Fruit fly (Drosophila melanogaster) whole organism, embryonic: ENCODE measurements around the gene Nsf2.
A peak's percentile ranks its signal among the peaks of the same experiment; 100 is the strongest.

Experiments
- B-H2 ChIP-seq: fragments of 200-800 bp; sonication (Bioruptor generic); optimal IDR thresholded peaks from 2 replicates; lab custom pipeline; 2018; ENCODE audit warnings: missing biosample characterization, mild to moderate bottlenecking, missing genetic modification characterization
- Bgb ChIP-seq: fragments of 200-800 bp; sonication (Bioruptor generic); IDR thresholded peaks from 2 replicates; pipeline ENCODE4 v1.3.6; 2022; ENCODE audit warnings: missing biosample characterization, missing genetic modification characterization; ENCODE audit not compliant: partially characterized antibody
- CG13296 ChIP-seq: fragments of 200-800 bp; sonication (Bioruptor generic); optimal IDR thresholded peaks from 3 replicates; lab custom pipeline; 2018; ENCODE audit warnings: missing biosample characterization, mild to moderate bottlenecking, missing genetic modification characterization
- CG13894 ChIP-seq: fragments of 200-800 bp; sonication (Bioruptor generic); optimal IDR thresholded peaks from 3 replicates; lab custom pipeline; 2018; ENCODE audit warnings: missing biosample characterization, mild to moderate bottlenecking, missing genetic modification characterization, moderate library complexity
- CG1647 ChIP-seq: fragments of 200-800 bp; sonication (Bioruptor generic); optimal IDR thresholded peaks from 3 replicates; lab custom pipeline; 2016; ENCODE audit warnings: missing biosample characterization, missing genetic modification characterization
- CG16863 ChIP-seq: fragments of 200-800 bp; sonication (Bioruptor generic); optimal IDR thresholded peaks from 3 replicates; lab custom pipeline; 2016; ENCODE audit warnings: missing biosample characterization, missing genetic modification characterization
- CG31224 ChIP-seq: fragments of 200-800 bp; sonication (Bioruptor generic); IDR thresholded peaks from 2 replicates; pipeline ENCODE4 v1.3.6; 2022; ENCODE audit warnings: missing biosample characterization, missing genetic modification characterization
- CG3281 ChIP-seq: fragments of 200-800 bp; sonication (Bioruptor generic); optimal IDR thresholded peaks from 3 replicates; lab custom pipeline; 2017; ENCODE audit warnings: missing biosample characterization, mild to moderate bottlenecking, missing genetic modification characterization
- CG4820 ChIP-seq: fragments of 200-800 bp; sonication (Bioruptor generic); optimal IDR thresholded peaks from 3 replicates; lab custom pipeline; 2016; ENCODE audit warnings: missing biosample characterization, missing genetic modification characterization
- CG6791 ChIP-seq: fragments of 200-800 bp; sonication (Bioruptor generic); IDR thresholded peaks from 3 replicates; pipeline ENCODE4 v1.3.6; 2022; ENCODE audit warnings: missing biosample characterization, missing genetic modification characterization; ENCODE audit not compliant: partially characterized antibody
- CG8290 ChIP-seq, 3 experiments: fragments of 200-800 bp; sonication (Bioruptor generic); optimal IDR thresholded peaks; 2 replicates each; lab custom pipeline; 2016 to 2019; ENCODE audit warnings: missing biosample characterization in 3 of 3, missing genetic modification characterization in 3 of 3, mild to moderate bottlenecking in 2 of 3, moderate library complexity in 1 of 3
- CTCF ChIP-seq: fragments of 200-800 bp; sonication (Bioruptor generic); optimal IDR thresholded peaks from 2 replicates; lab custom pipeline; 2017; ENCODE audit warnings: missing biosample characterization, mild to moderate bottlenecking, missing genetic modification characterization, moderate library complexity
- Dll ChIP-seq: fragments of 200-800 bp; sonication (Bioruptor generic); IDR thresholded peaks from 4 replicates; pipeline ENCODE4 v1.3.6; 2022; ENCODE audit warnings: missing biosample characterization, missing genetic modification characterization; ENCODE audit not compliant: partially characterized antibody
- Dp ChIP-seq: fragments of 200-800 bp; sonication (Bioruptor generic); optimal IDR thresholded peaks from 2 replicates; lab custom pipeline; 2018; ENCODE audit warnings: missing biosample characterization, mild to moderate bottlenecking, missing genetic modification characterization, moderate library complexity
- Ets65A ChIP-seq: fragments of 200-800 bp; sonication (Bioruptor generic); peaks from one replicate; lab custom pipeline; 2016; ENCODE audit warnings: missing biosample characterization, missing genetic modification characterization
- Ets97D ChIP-seq: fragments of 200-800 bp; sonication (Bioruptor generic); optimal IDR thresholded peaks from 3 replicates; lab custom pipeline; 2016; ENCODE audit warnings: missing biosample characterization, missing genetic modification characterization
- Fer1 ChIP-seq: fragments of 200-800 bp; sonication (Bioruptor generic); optimal IDR thresholded peaks from 2 replicates; lab custom pipeline; 2017; ENCODE audit warnings: missing biosample characterization, mild to moderate bottlenecking, missing genetic modification characterization
- HLHmδ ChIP-seq: fragments of 200-800 bp; sonication (Bioruptor generic); optimal IDR thresholded peaks from 2 replicates; lab custom pipeline; 2018; ENCODE audit warnings: missing biosample characterization, mild to moderate bottlenecking, missing genetic modification characterization, moderate library complexity
- Hand ChIP-seq: fragments of 200-800 bp; sonication (Bioruptor generic); optimal IDR thresholded peaks from 2 replicates; lab custom pipeline; 2017; ENCODE audit warnings: mild to moderate bottlenecking, missing biosample characterization, missing genetic modification reagents, missing genetic modification characterization
- Hmr ChIP-seq: fragments of 200-800 bp; sonication (Bioruptor generic); optimal IDR thresholded peaks from 3 replicates; lab custom pipeline; 2017; ENCODE audit warnings: mild to moderate bottlenecking, missing biosample characterization, missing genetic modification reagents, missing genetic modification characterization
- Meics ChIP-seq: fragments of 200-800 bp; sonication (Bioruptor generic); optimal IDR thresholded peaks from 2 replicates; lab custom pipeline; 2017; ENCODE audit warnings: missing biosample characterization, mild to moderate bottlenecking, missing genetic modification characterization
- Opbp ChIP-seq: fragments of 200-800 bp; sonication (Bioruptor generic); IDR thresholded peaks from 3 replicates; pipeline ENCODE4 v1.3.6; 2022; ENCODE audit warnings: missing biosample characterization, missing genetic modification characterization; ENCODE audit not compliant: partially characterized antibody
- Scr ChIP-seq: fragments of 200-800 bp; sonication (Bioruptor generic); IDR thresholded peaks from 2 replicates; pipeline ENCODE4 v1.3.6; 2022; ENCODE audit warnings: missing biosample characterization, missing genetic modification characterization; ENCODE audit not compliant: partially characterized antibody
- abd-A ChIP-seq: fragments of 200-800 bp; sonication (Bioruptor generic); optimal IDR thresholded peaks from 3 replicates; lab custom pipeline; 2019; ENCODE audit warnings: missing biosample characterization, mild to moderate bottlenecking, missing genetic modification characterization, moderate library complexity
- bigmax ChIP-seq: fragments of 200-800 bp; sonication (Bioruptor generic); optimal IDR thresholded peaks from 2 replicates; lab custom pipeline; 2018; ENCODE audit warnings: missing biosample characterization, mild to moderate bottlenecking, missing genetic modification characterization
- bsh ChIP-seq, 2 experiments: fragments of 200-800 bp; sonication (Bioruptor generic); optimal IDR thresholded peaks; 2 replicates each; lab custom pipeline; 2017 to 2018; ENCODE audit warnings: mild to moderate bottlenecking in 2 of 2, missing biosample characterization in 2 of 2, missing genetic modification characterization in 2 of 2, moderate library complexity in 1 of 2
- chinmo ChIP-seq: fragments of 200-800 bp; sonication (Bioruptor generic); IDR thresholded peaks from 4 replicates; pipeline ENCODE4 v1.3.6; 2022; ENCODE audit warnings: missing biosample characterization, missing genetic modification characterization; ENCODE audit not compliant: partially characterized antibody
- ci ChIP-seq: fragments of 200-800 bp; sonication (Bioruptor generic); IDR thresholded peaks from 3 replicates; pipeline ENCODE4 v1.3.6; 2022; ENCODE audit warnings: missing biosample characterization, missing genetic modification characterization
- gsb-n ChIP-seq: fragments of 200-800 bp; sonication (Bioruptor generic); optimal IDR thresholded peaks from 3 replicates; lab custom pipeline; 2018; ENCODE audit warnings: missing biosample characterization, mild to moderate bottlenecking, missing genetic modification characterization
- ham ChIP-seq: fragments of 200-800 bp; sonication (Bioruptor generic); IDR thresholded peaks from 2 replicates; pipeline ENCODE4 v1.3.6; 2022; ENCODE audit warnings: missing biosample characterization, missing genetic modification characterization
- jumu ChIP-seq: fragments of 200-800 bp; sonication (Bioruptor generic); optimal IDR thresholded peaks from 3 replicates; lab custom pipeline; 2016; ENCODE audit warnings: missing biosample characterization, missing genetic modification characterization
- klu ChIP-seq: fragments of 200-800 bp; sonication (Bioruptor generic); IDR thresholded peaks from 2 replicates; pipeline ENCODE4 v1.3.6; 2022; ENCODE audit warnings: missing biosample characterization, missing genetic modification characterization
- kni ChIP-seq: fragments of 200-800 bp; sonication (Bioruptor generic); optimal IDR thresholded peaks from 3 replicates; lab custom pipeline; 2017; ENCODE audit warnings: mild to moderate bottlenecking, missing biosample characterization, missing genetic modification reagents, missing genetic modification characterization
- lab ChIP-seq: fragments of 200-800 bp; sonication (Bioruptor generic); optimal IDR thresholded peaks from 3 replicates; lab custom pipeline; 2017; ENCODE audit warnings: missing biosample characterization, missing genetic modification characterization, mild to moderate bottlenecking, moderate library complexity, missing genetic modification reagents
- mirr ChIP-seq: fragments of 200-800 bp; sonication (Bioruptor generic); optimal IDR thresholded peaks from 3 replicates; lab custom pipeline; 2018; ENCODE audit warnings: missing biosample characterization, mild to moderate bottlenecking, missing genetic modification characterization
- nerfin-1 ChIP-seq: fragments of 200-800 bp; sonication (Bioruptor generic); optimal IDR thresholded peaks from 3 replicates; lab custom pipeline; 2019; ENCODE audit warnings: missing biosample characterization, mild to moderate bottlenecking, missing genetic modification characterization, moderate library complexity
- onecut ChIP-seq: fragments of 200-800 bp; sonication (Bioruptor generic); IDR thresholded peaks from 2 replicates; pipeline ENCODE4 v1.3.6; 2022; ENCODE audit warnings: missing biosample characterization, missing genetic modification characterization
- phol ChIP-seq: fragments of 200-800 bp; sonication (Bioruptor generic); optimal IDR thresholded peaks from 3 replicates; lab custom pipeline; 2018; ENCODE audit warnings: missing biosample characterization, mild to moderate bottlenecking, missing genetic modification characterization, moderate library complexity
- pita ChIP-seq: fragments of 200-800 bp; sonication (Bioruptor generic); optimal IDR thresholded peaks from 2 replicates; lab custom pipeline; 2017; ENCODE audit warnings: missing biosample characterization, mild to moderate bottlenecking, missing genetic modification characterization
- rib ChIP-seq: fragments of 200-800 bp; sonication (Bioruptor generic); IDR thresholded peaks from 2 replicates; pipeline ENCODE4 v1.3.6; 2022; ENCODE audit warnings: missing biosample characterization, missing genetic modification characterization
- sd ChIP-seq: fragments of 200-800 bp; sonication (Bioruptor generic); optimal IDR thresholded peaks from 3 replicates; lab custom pipeline; 2018; ENCODE audit warnings: missing biosample characterization, mild to moderate bottlenecking, missing genetic modification characterization, moderate library complexity
- slou ChIP-seq: fragments of 200-800 bp; sonication (Bioruptor generic); optimal IDR thresholded peaks from 3 replicates; lab custom pipeline; 2016; ENCODE audit warnings: missing biosample characterization, missing genetic modification characterization
- ssp ChIP-seq: fragments of 200-800 bp; sonication (Bioruptor generic); IDR thresholded peaks from 2 replicates; pipeline ENCODE4 v1.3.6; 2022; ENCODE audit warnings: missing biosample characterization, missing genetic modification characterization
- z ChIP-seq: fragments of 200-800 bp; sonication (Bioruptor generic); IDR thresholded peaks from 3 replicates; pipeline ENCODE4 v1.3.6; 2022; ENCODE audit warnings: missing biosample characterization, missing genetic modification characterization

The Nsf2 gene

DNA sequence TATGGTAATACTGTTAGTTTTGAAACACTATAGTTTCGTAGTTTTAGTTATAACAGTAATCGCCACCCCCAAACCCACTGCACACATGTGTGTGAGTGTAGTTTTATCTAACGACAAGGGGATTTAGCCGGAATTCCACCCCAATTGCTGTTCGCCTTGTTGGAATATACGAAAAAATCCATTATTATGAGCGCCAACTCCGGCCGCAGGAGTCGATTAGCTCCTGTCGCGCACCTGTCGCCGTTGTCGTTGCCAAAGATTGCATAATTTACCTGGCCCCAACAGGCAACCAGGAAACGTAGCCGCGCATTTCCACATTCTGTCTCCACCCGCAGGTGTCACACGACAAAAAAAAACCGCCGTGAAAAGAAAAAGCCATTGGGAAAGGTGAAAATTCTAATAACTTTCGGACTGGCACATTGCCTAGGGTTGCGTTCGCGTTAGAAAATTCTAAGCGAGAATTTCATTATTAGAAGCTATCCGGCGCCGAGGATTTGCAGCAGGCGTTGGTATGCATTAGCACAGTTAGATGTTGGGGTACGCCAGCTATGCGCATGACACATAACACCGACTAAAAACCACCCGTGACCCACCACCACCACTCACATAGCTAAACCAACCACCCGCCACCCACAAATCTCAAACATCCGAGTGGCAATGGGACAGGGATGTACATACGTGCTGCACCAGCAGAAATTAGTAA, 34.5 kb downstream of the Nsf2 start (continued):
- no peak for TF ChIP-seq gsb-n
- peak; percentile 99 for TF ChIP-seq CG31224
- no peak for TF ChIP-seq Dp (GFP tag; lab: Kevin White, UChicago)
- no peak for TF ChIP-seq CTCF (GFP tag; lab: Kevin White, UChicago)
- 0 out of 2 replicates have a peak, but pooled peaks have one; percentile 5 for TF ChIP-seq onecut (GFP tag; lab: Robert Waterston, UW)
- TF ChIP-seq klu = no peak

DNA sequence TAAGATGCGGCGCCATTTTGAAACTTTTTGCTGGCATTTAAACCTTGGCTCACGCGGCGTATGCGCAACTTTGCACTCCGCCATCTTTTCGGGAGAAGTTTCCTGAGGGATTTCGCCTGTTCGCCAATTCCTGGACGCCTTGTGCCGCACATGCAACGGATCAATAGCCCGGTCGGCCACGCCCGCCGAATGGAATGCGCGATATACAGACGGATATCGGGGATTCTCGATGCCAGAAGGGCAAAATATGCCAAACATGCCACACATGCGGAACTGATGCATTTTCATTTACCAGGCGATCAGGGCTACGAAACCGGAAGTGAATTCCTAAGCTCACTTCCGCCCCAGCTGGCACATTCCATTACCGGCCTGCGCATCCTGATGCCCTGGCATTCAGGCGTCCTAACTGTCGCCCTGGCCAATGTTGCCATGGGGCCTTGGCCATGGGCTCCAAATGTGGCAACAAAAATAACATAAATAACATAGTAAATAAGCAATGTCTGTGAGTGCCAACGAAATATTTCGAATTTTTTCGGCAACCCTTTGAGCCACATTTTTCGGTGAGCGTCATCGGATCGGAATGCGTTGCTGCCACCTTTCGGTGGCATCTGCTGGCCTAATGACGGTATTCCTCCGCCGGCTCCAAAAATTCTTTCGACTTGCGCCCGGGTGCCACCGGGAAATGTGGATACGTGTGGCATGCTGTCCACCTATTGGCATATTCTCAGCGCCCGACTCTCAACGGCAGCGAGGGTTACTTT, 35.6 kb downstream of the Nsf2 start:
- TF ChIP-seq chinmo = 0 out of 4 replicates have a peak, but pooled peaks have one; percentile 31
- no peak for TF ChIP-seq bsh (GFP tag; optimal IDR thresholded peaks at IDR 0.05; lab: Kevin White, UChicago)
- TF ChIP-seq Hmr (GFP tag; lab: Kevin White, UChicago) = peak; percentile 28
- 0 out of 4 replicates have a peak, but pooled peaks have one; percentile 11 for TF ChIP-seq Dll (GFP tag; lab: Robert Waterston, UW)
- no peak for TF ChIP-seq CG16863 (GFP tag; lab: Kevin White, UChicago)
- TF ChIP-seq Fer1 (GFP tag; lab: Kevin White, UChicago) = peak; percentile 55
- TF ChIP-seq abd-A (tag; lab: Kevin White, UChicago) = peak; percentile 64
- peak; percentile 27; the same call in 1 of the 3 replicates for TF ChIP-seq CG6791 (GFP tag; lab: Robert Waterston, UW)
- no peak for TF ChIP-seq rib (GFP tag; lab: Robert Waterston, UW)
- peak; percentile 25 for TF ChIP-seq CG3281 (GFP tag; lab: Kevin White, UChicago)
- TF ChIP-seq pita (GFP tag; lab: Kevin White, UChicago) = no peak
- peak; percentile 37 for TF ChIP-seq HLHmδ
- TF ChIP-seq kni (GFP tag; lab: Kevin White, UChicago) = no peak
- 0 out of 2 replicates have a peak, but pooled peaks have one; percentile 21 for TF ChIP-seq Scr
- TF ChIP-seq Bgb = 0 out of 2 replicates have a peak, but pooled peaks have one; percentile 35
- TF ChIP-seq jumu (GFP tag; lab: Kevin White, UChicago) = no peak
- no peak for TF ChIP-seq slou (GFP tag; lab: Kevin White, UChicago)
- peak; percentile 95 for TF ChIP-seq CG31224
- TF ChIP-seq z (GFP tag; lab: Robert Waterston, UW) = 0 out of 3 replicates have a peak, but pooled peaks have one; percentile 6
- TF ChIP-seq ci (GFP tag; lab: Robert Waterston, UW) = peak; percentile 59; the same call in 2 of the 3 replicates
- TF ChIP-seq CG13296 (GFP tag; lab: Kevin White, UChicago) = peak; percentile 65
- TF ChIP-seq Opbp = peak; percentile 43; the same call in 2 of the 3 replicates
- no peak for TF ChIP-seq CG1647
- peak; percentile 92 for TF ChIP-seq CG13894 (tag; lab: Kevin White, UChicago)
- peak; percentile 85 for TF ChIP-seq Ets65A (GFP tag; lab: Kevin White, UChicago)
- TF ChIP-seq B-H2 (GFP tag; lab: Kevin White, UChicago) = peak; percentile 75
- TF ChIP-seq onecut (GFP tag; lab: Robert Waterston, UW) = peak; percentile 97
- peak; percentile 70 for TF ChIP-seq Ets97D (GFP tag; lab: Kevin White, UChicago)
- peak; percentile 15 for TF ChIP-seq Meics (GFP tag; lab: Kevin White, UChicago)
- peak; percentile 47 for TF ChIP-seq lab (GFP tag; lab: Kevin White, UChicago)
- TF ChIP-seq bigmax (GFP tag; lab: Kevin White, UChicago) = no peak
- no peak for TF ChIP-seq CG4820 (GFP tag; lab: Kevin White, UChicago)
- peak; percentile 100 for TF ChIP-seq sd (tag; lab: Kevin White, UChicago)
- peak; percentile 45 for TF ChIP-seq Hand (GFP tag; lab: Kevin White, UChicago)
- TF ChIP-seq CG8290 (GFP tag; optimal IDR thresholded peaks at IDR 0.05; lab: Kevin White, UChicago) = no peak
- TF ChIP-seq CG8290 (tag; optimal IDR thresholded peaks at IDR 0.05; lab: Kevin White, UChicago) = peak in 1 of 2 experiments; percentile 19
- peak; percentile 50 for TF ChIP-seq mirr (GFP tag; lab: Kevin White, UChicago)
- TF ChIP-seq ssp (GFP tag; lab: Robert Waterston, UW) = no peak
- TF ChIP-seq ham (GFP tag; lab: Robert Waterston, UW) = no peak
- TF ChIP-seq phol (tag; lab: Kevin White, UChicago) = peak; percentile 26
- peak; percentile 97 for TF ChIP-seq nerfin-1
